Worm (Caenorhabditis elegans): Measurements from ENCODE around the gene srw-79.

ce11 chrII:2927533-2927932 lies 19.0 kb upstream of the srw-79 start, which contains the start of the genes ZK355.3 and ZK355.8:
- TF ChIP-seq W03F9.2 (tag; optimal IDR thresholded peaks at IDR 0.05), result no peak
- no peak for TF ChIP-seq him-1 (tag; optimal IDR thresholded peaks at IDR 0.05)
- no peak for TF ChIP-seq dao-5 (tag; optimal IDR thresholded peaks at IDR 0.05)

All from whole organism, L4/young adult.